Worm (Caenorhabditis elegans): ENCODE results near the gene srap-1.

Gene srap-1

DNA sequence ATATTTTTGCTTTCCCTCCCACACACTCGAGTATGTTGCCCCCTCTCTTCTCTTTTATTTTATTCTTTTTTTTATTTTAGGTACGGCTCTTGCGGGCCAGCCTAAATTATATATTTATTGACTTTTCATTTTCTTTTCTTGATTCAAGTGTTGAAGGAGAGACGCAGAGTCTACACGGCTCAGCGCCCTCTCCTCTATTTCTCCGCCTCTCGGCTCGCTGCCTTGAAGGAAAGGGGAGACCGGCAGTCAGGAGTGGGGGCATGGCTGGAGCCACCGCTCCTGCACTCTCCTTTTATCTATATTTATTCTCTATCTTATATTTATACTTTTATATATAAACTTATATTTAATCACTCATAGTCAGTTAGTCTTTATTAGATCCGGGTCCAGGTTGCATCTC lies 36.6 kb upstream of the srap-1 start:
- TF ChIP-seq sptf-1 (tag; optimal IDR thresholded peaks at IDR 0.05) (peak; percentile 10), ces-1 (GFP tag; optimal IDR thresholded peaks at IDR 0.05) (peak; percentile 48), pha-4 (tag; optimal IDR thresholded peaks at IDR 0.05) (no peak)

DNA sequence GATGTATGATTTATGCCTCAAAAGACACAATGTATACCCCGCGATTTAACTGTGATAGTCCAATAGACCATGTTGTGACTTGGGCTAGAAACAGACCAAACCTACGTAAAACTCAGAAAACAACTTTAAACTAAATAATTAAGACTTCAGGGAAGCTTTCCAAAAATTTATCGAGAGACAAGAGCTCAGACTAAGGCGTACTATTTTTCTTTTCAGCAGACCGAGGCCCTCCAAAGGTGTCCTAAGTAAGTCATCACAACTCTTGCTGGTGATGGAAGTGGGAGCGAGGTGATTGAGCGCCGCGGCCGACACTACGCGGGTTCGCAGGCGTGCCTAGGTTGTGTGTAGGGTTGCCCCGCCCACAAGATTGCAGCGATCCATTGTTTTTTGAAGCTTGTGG lies 36.0 kb upstream of the srap-1 start:
- no peak for TF ChIP-seq lsy-2 (tag; optimal IDR thresholded peaks at IDR 0.05)
- TF ChIP-seq ham-2 (GFP tag; optimal IDR thresholded peaks at IDR 0.05) = no peak
- no peak for TF ChIP-seq bed-3 (GFP tag; optimal IDR thresholded peaks at IDR 0.05)

- no peak for TF ChIP-seq mep-1 (tag; optimal IDR thresholded peaks at IDR 0.05)
- no peak for TF ChIP-seq ces-1 (GFP tag; optimal IDR thresholded peaks at IDR 0.05)
- TF ChIP-seq blmp-1 (tag; optimal IDR thresholded peaks at IDR 0.05) = no peak
- TF ChIP-seq mab-5 (tag; optimal IDR thresholded peaks at IDR 0.05) = no peak
Measured at ce11 chrII:11175347-11175746, 27.7 kb upstream of the srap-1 start.

- TF ChIP-seq mls-2 (tag; optimal IDR thresholded peaks at IDR 0.05) (no peak), mep-1 (tag; optimal IDR thresholded peaks at IDR 0.05) (no peak), ceh-43 (GFP tag; optimal IDR thresholded peaks at IDR 0.05) (no peak)
Measured at ce11 chrII:11176441-11176840, 26.6 kb upstream of the srap-1 start.

DNA sequence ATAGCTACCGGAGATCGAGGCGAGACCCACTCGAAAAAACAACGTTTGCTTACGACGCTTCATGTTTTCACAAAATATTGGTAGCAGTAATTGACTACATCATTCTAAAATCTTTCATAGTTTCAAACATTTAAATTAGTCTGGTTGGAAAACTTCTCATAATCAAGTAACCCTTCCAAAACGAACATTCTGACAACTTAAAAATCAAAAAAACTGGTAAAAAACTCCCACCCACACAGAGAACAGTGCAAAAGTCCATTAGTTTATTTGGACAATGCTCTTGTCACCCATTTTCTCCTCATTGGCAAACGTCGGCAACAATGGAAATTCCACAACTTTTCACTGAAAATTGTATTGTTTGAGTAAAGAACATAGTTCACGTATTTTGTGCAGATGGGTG lies 25.6 kb upstream of the srap-1 start, which contains the start of gene F37H8.6:
F37H8.6 (minus strand) TSS at position 101 of the 400 bp plus-strand sequence.
- TF ChIP-seq mep-1 (tag; optimal IDR thresholded peaks at IDR 0.05) (no peak), drap-1 (GFP tag; optimal IDR thresholded peaks at IDR 0.05) (no peak), ceh-83 (GFP tag; optimal IDR thresholded peaks at IDR 0.05) (no peak), nhr-28 (tag; optimal IDR thresholded peaks at IDR 0.05) (no peak), nhr-76 (tag; optimal IDR thresholded peaks at IDR 0.05) (no peak), tbx-8 (GFP tag; optimal IDR thresholded peaks at IDR 0.05) (no peak), lsy-2 (tag; optimal IDR thresholded peaks at IDR 0.05) (no peak), hlh-1 (tag; optimal IDR thresholded peaks at IDR 0.05) (no peak), elt-1 (tag; optimal IDR thresholded peaks at IDR 0.05; ENCODE audit: borderline replicate concordance, insufficient read depth) (no peak), ceh-39 (tag; optimal IDR thresholded peaks at IDR 0.05) (no peak), M03D4.4 (tag; optimal IDR thresholded peaks at IDR 0.05) (no peak), ham-2 (GFP tag; optimal IDR thresholded peaks at IDR 0.05) (no peak), unc-39 (tag; optimal IDR thresholded peaks at IDR 0.05) (no peak), mab-5 (tag; optimal IDR thresholded peaks at IDR 0.05) (no peak), flh-1 (GFP tag; optimal IDR thresholded peaks at IDR 0.05) (no peak), nhr-237 (tag; optimal IDR thresholded peaks at IDR 0.05) (no peak), elt-3 (tag; optimal IDR thresholded peaks at IDR 0.05) (no peak), unc-120 (tag; optimal IDR thresholded peaks at IDR 0.05; ENCODE audit: poor library complexity, severe bottlenecking) (no peak), lin-32 (GFP tag; optimal IDR thresholded peaks at IDR 0.05) (no peak), lin-13 (tag; optimal IDR thresholded peaks at IDR 0.05) (no peak)

DNA sequence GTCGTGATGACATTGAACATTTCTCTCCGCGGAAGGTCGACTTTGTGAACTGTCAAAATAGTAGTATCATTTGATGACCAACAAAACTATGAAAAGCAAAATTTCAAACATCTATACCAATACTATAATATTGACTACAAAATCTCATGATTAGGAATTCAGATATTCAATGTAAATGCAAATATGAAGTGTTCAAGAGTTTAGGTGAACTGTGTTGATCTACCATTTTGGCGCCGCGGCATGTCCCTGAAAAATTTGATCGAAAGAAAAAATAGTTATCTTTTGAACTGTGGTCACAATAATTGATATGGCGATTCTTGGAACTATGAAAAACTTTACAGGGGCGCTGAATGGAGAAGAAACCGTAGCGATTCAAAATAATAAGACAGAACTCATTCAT lies 24.3 kb upstream of the srap-1 start:
- TF ChIP-seq sem-2 (GFP tag; optimal IDR thresholded peaks at IDR 0.05) (no peak), bed-3 (GFP tag; optimal IDR thresholded peaks at IDR 0.05) (no peak), lin-13 (tag; optimal IDR thresholded peaks at IDR 0.05) (no peak), zip-8 (tag; optimal IDR thresholded peaks at IDR 0.05) (no peak)

DNA sequence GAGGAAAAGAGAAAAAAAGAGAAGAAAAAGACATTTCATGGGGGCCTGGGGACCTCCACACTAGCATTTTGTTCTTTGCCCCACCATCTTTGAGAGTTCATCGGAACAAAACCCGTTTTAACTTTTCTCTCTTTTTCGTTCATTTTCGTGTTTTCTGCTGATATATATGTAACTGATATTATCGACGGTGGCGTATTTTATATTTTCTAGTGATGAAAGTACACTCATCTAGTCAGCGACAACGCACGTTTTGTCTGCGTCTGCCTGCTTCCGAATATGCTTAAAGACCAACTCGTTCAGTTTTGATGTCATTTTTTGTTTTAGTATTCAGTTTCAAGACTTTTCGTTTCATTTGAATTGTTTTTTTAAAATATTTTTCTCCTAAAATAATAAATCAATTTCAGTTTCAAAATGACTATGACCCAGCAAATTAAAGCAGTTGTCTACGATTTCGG lies 21.7 kb upstream of the srap-1 start, which contains the start of gene bigr-1:
bigr-1 (plus strand) TSS at position 405 of the 455 bp plus-strand sequence.
- no peak for TF ChIP-seq lsy-2 (tag; optimal IDR thresholded peaks at IDR 0.05)
- TF ChIP-seq nhr-76 (tag; optimal IDR thresholded peaks at IDR 0.05) = no peak
- no peak for TF ChIP-seq tbx-8 (GFP tag; optimal IDR thresholded peaks at IDR 0.05)
- TF ChIP-seq M03D4.4 (tag; optimal IDR thresholded peaks at IDR 0.05) = no peak
- no peak for TF ChIP-seq mls-2 (tag; optimal IDR thresholded peaks at IDR 0.05)
- TF ChIP-seq ceh-43 (GFP tag; optimal IDR thresholded peaks at IDR 0.05) = no peak
- no peak for TF ChIP-seq sem-2 (GFP tag; optimal IDR thresholded peaks at IDR 0.05)

Measured in whole organism, mixed stage, embryonic.